Fruit fly (Drosophila melanogaster) whole organism, prepupa: ENCODE measurements around the gene CG32483.

ENCODE experiments used
- Blimp-1 ChIP-seq: fragments of 200-800 bp; sonication (Bioruptor generic); optimal IDR thresholded peaks from 3 replicates; lab custom pipeline; 2017; ENCODE audit warnings: missing biosample characterization, missing genetic modification characterization, mild to moderate bottlenecking, moderate library complexity, missing genetic modification reagents
- CG10631 ChIP-seq: fragments of 200-800 bp; sonication (Bioruptor generic); optimal IDR thresholded peaks from 2 replicates; lab custom pipeline; 2016; ENCODE audit warnings: missing biosample characterization, missing genetic modification characterization
- CG10669 ChIP-seq: fragments of 200-800 bp; sonication (Bioruptor generic); optimal IDR thresholded peaks from 3 replicates; lab custom pipeline; 2018; ENCODE audit warnings: missing biosample characterization, mild to moderate bottlenecking, missing genetic modification characterization, moderate library complexity
- CG11762 ChIP-seq: fragments of 200-800 bp; sonication (Bioruptor generic); optimal IDR thresholded peaks from 3 replicates; lab custom pipeline; 2016; ENCODE audit warnings: missing biosample characterization, missing genetic modification characterization; ENCODE audit not compliant: insufficient read depth
- CG11902 ChIP-seq: fragments of 200-800 bp; sonication (Bioruptor generic); optimal IDR thresholded peaks from 3 replicates; lab custom pipeline; 2016; ENCODE audit warnings: missing biosample characterization, missing genetic modification characterization
- CG15336 ChIP-seq: fragments of 200-800 bp; sonication (Bioruptor generic); IDR thresholded peaks from 2 replicates; pipeline ENCODE4 v1.3.6; 2022; ENCODE audit warnings: missing biosample characterization, missing genetic modification characterization
- CG1621 ChIP-seq: fragments of 200-800 bp; sonication (Bioruptor generic); optimal IDR thresholded peaks from 3 replicates; lab custom pipeline; 2018; ENCODE audit warnings: missing biosample characterization, mild to moderate bottlenecking, missing genetic modification characterization
- CG16779 ChIP-seq: fragments of 200-800 bp; sonication (Bioruptor generic); optimal IDR thresholded peaks from 3 replicates; lab custom pipeline; 2017; ENCODE audit warnings: missing biosample characterization, mild to moderate bottlenecking, missing genetic modification characterization
- CG3032 ChIP-seq: fragments of 200-800 bp; optimal IDR thresholded peaks from 2 replicates; lab custom pipeline; 2019; ENCODE audit warnings: missing biosample characterization, mild to moderate bottlenecking, missing genetic modification characterization, moderate library complexity
- CG32006 ChIP-seq: fragments of 200-800 bp; sonication (Bioruptor generic); optimal IDR thresholded peaks from 3 replicates; lab custom pipeline; 2017; ENCODE audit warnings: missing biosample characterization, mild to moderate bottlenecking, missing genetic modification characterization
- CG6163 ChIP-seq: fragments of 200-800 bp; sonication (Bioruptor generic); IDR thresholded peaks from 3 replicates; pipeline ENCODE4 v1.3.6; 2022; ENCODE audit warnings: missing biosample characterization, missing genetic modification characterization
- CG6276 ChIP-seq: fragments of 200-800 bp; sonication (Bioruptor generic); optimal IDR thresholded peaks from 2 replicates; lab custom pipeline; 2017; ENCODE audit warnings: missing biosample characterization, mild to moderate bottlenecking, missing genetic modification characterization
- CG6792 ChIP-seq: fragments of 200-800 bp; sonication (Bioruptor generic); optimal IDR thresholded peaks from 3 replicates; lab custom pipeline; 2016; ENCODE audit warnings: missing biosample characterization, missing genetic modification characterization
- CG6808 ChIP-seq: fragments of 200-800 bp; sonication (Bioruptor generic); optimal IDR thresholded peaks from 3 replicates; lab custom pipeline; 2017; ENCODE audit warnings: missing biosample characterization, missing genetic modification characterization, mild to moderate bottlenecking, moderate library complexity, missing genetic modification reagents
- CG6854 ChIP-seq: fragments of 200-800 bp; sonication (Bioruptor generic); optimal IDR thresholded peaks from 2 replicates; lab custom pipeline; 2017; ENCODE audit warnings: missing biosample characterization, mild to moderate bottlenecking, missing genetic modification characterization
- CG8119 ChIP-seq: fragments of 200-800 bp; sonication (Bioruptor generic); IDR thresholded peaks from 3 replicates; pipeline ENCODE4 v1.3.6; 2022; ENCODE audit warnings: missing biosample characterization, missing genetic modification characterization
- CG8319 ChIP-seq: fragments of 200-800 bp; sonication (Bioruptor generic); optimal IDR thresholded peaks from 3 replicates; lab custom pipeline; 2016; ENCODE audit warnings: missing biosample characterization, missing genetic modification characterization
- CG8632 ChIP-seq: fragments of 200-800 bp; sonication (Bioruptor generic); optimal IDR thresholded peaks from 3 replicates; lab custom pipeline; 2016; ENCODE audit warnings: missing biosample characterization, missing genetic modification characterization
- CG9139 ChIP-seq: fragments of 200-800 bp; sonication (Bioruptor generic); optimal IDR thresholded peaks from 3 replicates; lab custom pipeline; 2017; ENCODE audit warnings: missing biosample characterization, mild to moderate bottlenecking, missing genetic modification characterization
- Eip75B ChIP-seq: fragments of 200-800 bp; sonication (Bioruptor generic); optimal IDR thresholded peaks from 3 replicates; lab custom pipeline; 2016; ENCODE audit warnings: missing biosample characterization, missing genetic modification characterization
- Eip78C ChIP-seq: fragments of 200-800 bp; sonication (Bioruptor generic); peaks from one replicate; lab custom pipeline; 2016; ENCODE audit warnings: missing biosample characterization, missing genetic modification characterization
- Ets96B ChIP-seq: fragments of 200-800 bp; optimal IDR thresholded peaks from 2 replicates; lab custom pipeline; 2019; ENCODE audit warnings: missing biosample characterization, mild to moderate bottlenecking, missing genetic modification characterization, moderate library complexity
- Hr38 ChIP-seq: sonication (Bioruptor generic); optimal IDR thresholded peaks from 2 replicates; lab custom pipeline; 2016; ENCODE audit warnings: missing biosample characterization, missing genetic modification characterization
- Hr39 ChIP-seq: fragments of 200-800 bp; sonication (Bioruptor generic); optimal IDR thresholded peaks from 2 replicates; lab custom pipeline; 2016; ENCODE audit warnings: missing biosample characterization, missing genetic modification characterization
- Hr4 ChIP-seq: fragments of 200-800 bp; sonication (Bioruptor generic); optimal IDR thresholded peaks from 3 replicates; lab custom pipeline; 2016; ENCODE audit warnings: missing biosample characterization, missing genetic modification characterization
- Lpt ChIP-seq: fragments of 200-800 bp; sonication (Bioruptor generic); optimal IDR thresholded peaks from 3 replicates; lab custom pipeline; 2016; ENCODE audit warnings: missing biosample characterization, missing genetic modification characterization
- Met ChIP-seq: fragments of 200-800 bp; sonication (Bioruptor generic); optimal IDR thresholded peaks from 3 replicates; lab custom pipeline; 2016; ENCODE audit warnings: missing biosample characterization, missing genetic modification characterization
- OdsH ChIP-seq: fragments of 200-800 bp; sonication (Bioruptor generic); optimal IDR thresholded peaks from 3 replicates; lab custom pipeline; 2016; ENCODE audit warnings: missing biosample characterization, missing genetic modification characterization
- Smox ChIP-seq: fragments of 200-800 bp; sonication (Bioruptor generic); optimal IDR thresholded peaks from 3 replicates; lab custom pipeline; 2016; ENCODE audit warnings: missing biosample characterization, missing genetic modification characterization
- Sox102F ChIP-seq: fragments of 200-800 bp; sonication (Bioruptor generic); optimal IDR thresholded peaks from 2 replicates; lab custom pipeline; 2016; ENCODE audit warnings: missing biosample characterization, mild to moderate bottlenecking, missing genetic modification characterization
- Sox14 ChIP-seq: fragments of 200-800 bp; sonication (Bioruptor generic); optimal IDR thresholded peaks from 3 replicates; lab custom pipeline; 2016; ENCODE audit warnings: missing biosample characterization, missing genetic modification characterization
- achi ChIP-seq: fragments of 200-800 bp; sonication (Bioruptor generic); optimal IDR thresholded peaks from 3 replicates; lab custom pipeline; 2016; ENCODE audit warnings: missing biosample characterization, missing genetic modification characterization
- cyc ChIP-seq: fragments of 200-800 bp; sonication (Bioruptor generic); optimal IDR thresholded peaks from 3 replicates; lab custom pipeline; 2016; ENCODE audit warnings: missing biosample characterization, missing genetic modification characterization
- dsx ChIP-seq: fragments of 200-800 bp; optimal IDR thresholded peaks from 3 replicates; lab custom pipeline; 2019; ENCODE audit warnings: missing biosample characterization, mild to moderate bottlenecking, missing genetic modification characterization, moderate library complexity; ENCODE audit not compliant: poor library complexity, severe bottlenecking
- eg ChIP-seq: fragments of 200-800 bp; sonication (Bioruptor generic); IDR thresholded peaks from 3 replicates; pipeline ENCODE4 v1.3.6; 2022; ENCODE audit warnings: missing biosample characterization, missing genetic modification characterization
- esn ChIP-seq: fragments of 200-800 bp; sonication (Bioruptor generic); optimal IDR thresholded peaks from 2 replicates; lab custom pipeline; 2016; ENCODE audit warnings: missing biosample characterization, mild to moderate bottlenecking, missing genetic modification characterization, moderate library complexity
- fkh ChIP-seq: fragments of 200-800 bp; sonication (Bioruptor generic); optimal IDR thresholded peaks from 3 replicates; lab custom pipeline; 2017; ENCODE audit warnings: missing biosample characterization, mild to moderate bottlenecking, missing genetic modification characterization, moderate library complexity
- lz ChIP-seq: fragments of 200-800 bp; sonication (Bioruptor generic); optimal IDR thresholded peaks from 3 replicates; lab custom pipeline; 2016; ENCODE audit warnings: missing biosample characterization, missing genetic modification characterization
- pdm3 ChIP-seq: fragments of 200-800 bp; sonication (Bioruptor generic); optimal IDR thresholded peaks from 3 replicates; lab custom pipeline; 2016; ENCODE audit warnings: missing biosample characterization, missing genetic modification characterization
- salr ChIP-seq, 2 experiments: fragments of 200-800 bp; sonication (Bioruptor generic); optimal IDR thresholded peaks; 3 replicates each; lab custom pipeline; 2016 to 2018; ENCODE audit warnings: missing biosample characterization in 2 of 2, missing genetic modification characterization in 2 of 2, mild to moderate bottlenecking in 1 of 2
- ss ChIP-seq, 2 experiments: fragments of 200-800 bp; sonication (Bioruptor generic); optimal IDR thresholded peaks; 2 replicates in 1 of 2; 3 replicates in 1 of 2; lab custom pipeline; 2017 to 2018; ENCODE audit warnings: mild to moderate bottlenecking in 2 of 2, missing biosample characterization in 2 of 2, missing genetic modification characterization in 2 of 2, moderate library complexity in 1 of 2
- svp ChIP-seq: fragments of 200-800 bp; sonication (Bioruptor generic); peaks from one replicate; lab custom pipeline; 2016; ENCODE audit warnings: missing biosample characterization, missing genetic modification characterization
- topi ChIP-seq: fragments of 200-800 bp; sonication (Bioruptor generic); optimal IDR thresholded peaks from 3 replicates; lab custom pipeline; 2016; ENCODE audit warnings: missing biosample characterization, missing genetic modification characterization
- vri ChIP-seq: fragments of 200-800 bp; sonication (Bioruptor generic); optimal IDR thresholded peaks from 3 replicates; lab custom pipeline; 2016; ENCODE audit warnings: missing biosample characterization, mild to moderate bottlenecking, missing genetic modification characterization

Gene CG32483

DNA sequence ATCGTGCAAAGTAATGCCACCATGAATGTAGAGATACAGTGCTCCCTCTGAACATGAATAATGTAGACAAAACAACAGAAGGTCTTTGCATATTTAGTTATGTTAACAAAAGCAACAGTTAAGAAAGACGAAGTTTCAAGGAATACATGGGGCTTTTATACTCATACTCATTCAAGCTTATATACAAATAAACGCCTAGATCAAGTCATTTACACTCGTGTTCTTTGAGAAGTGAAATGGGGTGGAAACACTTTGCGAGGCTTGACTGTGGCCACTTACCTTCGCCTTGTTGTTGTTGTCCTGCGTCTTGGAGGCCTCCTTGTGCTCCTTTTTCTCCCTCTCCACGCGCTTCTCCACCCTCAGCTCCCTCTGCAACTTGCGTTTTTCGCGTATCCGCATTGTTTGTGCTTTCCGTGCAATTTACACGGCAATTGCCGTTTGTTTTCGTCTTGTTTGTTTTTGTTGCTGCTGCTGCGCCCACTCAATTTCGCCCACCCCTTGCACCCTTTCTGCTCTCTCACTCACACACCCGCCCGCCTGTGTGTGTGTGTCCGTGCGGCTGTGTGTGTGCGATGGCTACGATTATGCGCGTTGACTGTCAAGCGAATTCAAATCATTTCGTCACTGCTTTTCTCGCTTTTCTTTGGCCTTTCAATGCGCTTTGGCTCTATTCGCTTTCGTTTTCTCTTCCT lies 5.0 kb downstream of the CG32483 start (continued):
- TF ChIP-seq vri (GFP tag; lab: Kevin White, UChicago) = no peak
- TF ChIP-seq Ets96B = peak; percentile 19
- no peak for TF ChIP-seq lz (GFP tag; lab: Kevin White, UChicago)
- TF ChIP-seq, all 60 proteins: peak for 9

DNA sequence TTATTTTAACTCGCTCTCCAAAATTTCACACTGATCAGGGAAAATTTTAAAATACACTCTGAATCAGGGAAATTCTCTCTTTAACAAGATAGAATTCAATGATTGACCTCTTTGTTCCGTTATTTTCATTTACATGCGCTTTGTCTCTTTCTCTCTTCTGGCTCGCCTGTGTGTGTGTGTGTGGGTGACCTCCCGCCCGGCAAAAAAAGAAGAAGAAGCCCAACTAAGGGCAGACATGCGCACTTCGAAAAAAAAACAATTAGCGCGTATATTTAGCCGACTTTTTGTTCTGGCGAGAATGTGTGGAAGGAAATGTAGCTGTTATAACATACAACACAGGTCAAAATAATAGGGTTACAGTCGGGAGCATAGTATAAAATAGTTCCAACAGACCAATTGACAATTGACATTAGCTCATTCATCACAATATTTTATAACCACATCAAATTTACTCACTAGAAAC lies 7.4 kb downstream of the CG32483 start, which contains the start of gene CG3386:
Gene CG3386 (minus strand): TSS at position 51 of the 463 bp plus-strand sequence.
- no peak for TF ChIP-seq Hr39 (GFP tag; lab: Kevin White, UChicago)
- peak; percentile 52 for TF ChIP-seq CG6276 (GFP tag; lab: Kevin White, UChicago)
- TF ChIP-seq Hr38 (GFP tag; lab: Kevin White, UChicago) = no peak
- no peak for TF ChIP-seq Sox14
- peak; percentile 63 to 85 for TF ChIP-seq ss (GFP tag; optimal IDR thresholded peaks at IDR 0.05; lab: Kevin White, UChicago)
- no peak for TF ChIP-seq CG11902 (GFP tag; lab: Kevin White, UChicago)
- TF ChIP-seq dsx = peak; percentile 13
- TF ChIP-seq CG16779 (tag; lab: Kevin White, UChicago) = no peak
- TF ChIP-seq esn = no peak
- TF ChIP-seq cyc (GFP tag; lab: Kevin White, UChicago) = no peak
- TF ChIP-seq Smox (GFP tag; lab: Kevin White, UChicago) = no peak
- no peak for TF ChIP-seq CG1621 (tag; lab: Kevin White, UChicago)
- no peak for TF ChIP-seq CG11762 (GFP tag; lab: Kevin White, UChicago)
- no peak for TF ChIP-seq CG9139 (GFP tag; lab: Kevin White, UChicago)
- 0 out of 3 replicates have a peak, but pooled peaks have one; percentile 6 for TF ChIP-seq eg (GFP tag; lab: Robert Waterston, UW)
- no peak for TF ChIP-seq Eip75B (GFP tag; lab: Kevin White, UChicago)
- TF ChIP-seq pdm3 = no peak
- TF ChIP-seq CG10631 (GFP tag; lab: Kevin White, UChicago) = no peak
- no peak for TF ChIP-seq CG6854
- TF ChIP-seq Eip78C (GFP tag; lab: Kevin White, UChicago) = peak; percentile 65
- TF ChIP-seq CG15336 (GFP tag; lab: Robert Waterston, UW) = peak; percentile 17; the same call in 1 of the 2 replicates
- TF ChIP-seq vri (GFP tag; lab: Kevin White, UChicago) = no peak
- TF ChIP-seq CG6163 (GFP tag; lab: Robert Waterston, UW) = peak; percentile 29; the same call in 1 of the 3 replicates
- TF ChIP-seq CG8632 (GFP tag; lab: Kevin White, UChicago) = no peak
- peak; percentile 17 for TF ChIP-seq Lpt (GFP tag; lab: Kevin White, UChicago)
- no peak for TF ChIP-seq CG32006 (GFP tag; lab: Kevin White, UChicago)
- TF ChIP-seq CG8319 = peak; percentile 58
- TF ChIP-seq svp = peak; percentile 86

DNA sequence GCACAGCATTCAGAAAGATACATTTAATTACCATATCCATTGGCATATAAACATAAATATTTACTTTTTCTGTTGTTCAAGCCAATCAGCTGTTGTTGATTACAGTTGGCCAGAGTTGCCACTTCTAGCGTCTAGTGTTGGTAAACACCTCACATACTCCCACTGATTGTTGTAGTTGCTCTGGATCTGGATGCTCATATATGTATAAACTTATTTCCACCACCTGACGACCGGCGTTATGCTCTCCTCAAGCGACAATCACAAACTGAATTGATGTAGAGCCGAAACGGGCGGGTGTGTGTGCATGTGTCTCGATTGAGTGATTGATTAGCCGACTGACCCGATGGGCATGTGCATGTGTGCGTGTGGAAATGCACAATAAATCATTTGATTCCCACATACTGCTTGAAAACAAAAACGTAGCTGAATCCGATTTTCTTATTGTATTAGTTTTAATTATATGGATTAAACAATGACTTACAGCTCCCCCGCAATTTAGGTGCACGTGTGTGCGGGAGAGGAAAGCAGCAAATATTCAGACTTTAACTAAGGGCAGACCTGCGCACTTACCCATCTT lies 8.0 kb downstream of the CG32483 start:
- TF ChIP-seq CG6792 (GFP tag; lab: Kevin White, UChicago) = peak; percentile 39
- TF ChIP-seq CG3032 = no peak
- TF ChIP-seq fkh = peak; percentile 97
- TF ChIP-seq Met (GFP tag; lab: Kevin White, UChicago) = peak; percentile 42
- TF ChIP-seq esn = peak; percentile 64
- 0 out of 3 replicates have a peak, but pooled peaks have one; percentile 18 for TF ChIP-seq CG8119 (GFP tag; lab: Robert Waterston, UW)
- TF ChIP-seq salr (GFP tag; optimal IDR thresholded peaks at IDR 0.05; lab: Kevin White, UChicago) = no peak
- peak; percentile 55 for TF ChIP-seq Eip75B (GFP tag; lab: Kevin White, UChicago)
- TF ChIP-seq OdsH (GFP tag; lab: Kevin White, UChicago) = peak; percentile 26
- no peak for TF ChIP-seq CG11762 (GFP tag; lab: Kevin White, UChicago)
- no peak for TF ChIP-seq Blimp-1 (GFP tag; lab: Kevin White, UChicago)
- TF ChIP-seq lz (GFP tag; lab: Kevin White, UChicago) = peak; percentile 33
- TF ChIP-seq svp = peak; percentile 65
- TF ChIP-seq CG6854 = peak; percentile 23
- peak; percentile 57 for TF ChIP-seq Sox102F (GFP tag; lab: Kevin White, UChicago)
- TF ChIP-seq CG15336 (GFP tag; lab: Robert Waterston, UW) = peak; percentile 21; the same call in 1 of the 2 replicates
- TF ChIP-seq topi = peak; percentile 42
- no peak for TF ChIP-seq CG16779 (tag; lab: Kevin White, UChicago)
- TF ChIP-seq CG1621 (tag; lab: Kevin White, UChicago) = peak; percentile 29
- no peak for TF ChIP-seq Hr38 (GFP tag; lab: Kevin White, UChicago)
- peak; percentile 23 for TF ChIP-seq cyc (GFP tag; lab: Kevin White, UChicago)
- no peak for TF ChIP-seq Hr4 (GFP tag; lab: Kevin White, UChicago)
- TF ChIP-seq Hr39 (GFP tag; lab: Kevin White, UChicago) = no peak
- no peak for TF ChIP-seq CG6808 (GFP tag; lab: Kevin White, UChicago)
- TF ChIP-seq achi (GFP tag; lab: Kevin White, UChicago) = peak; percentile 36
- TF ChIP-seq CG10669 (GFP tag; lab: Kevin White, UChicago) = no peak
- no peak for TF ChIP-seq CG8632 (GFP tag; lab: Kevin White, UChicago)
- no peak for TF ChIP-seq CG32006 (GFP tag; lab: Kevin White, UChicago)
